Worm (Caenorhabditis elegans) whole organism, young adult: ENCODE measurements around the gene sid-2.

ENCODE experiments used
- B0261.1 ChIP-seq: sonication (generic microtip); optimal IDR thresholded peaks from 2 replicates; lab custom pipeline; 2016; ENCODE audit warnings: mild to moderate bottlenecking, missing genetic modification characterization, moderate library complexity, missing compliant biosample characterization
- ets-4 ChIP-seq: fragments of 200-800 bp; sonication (Bioruptor generic); optimal IDR thresholded peaks from 2 replicates; lab custom pipeline; 2018; ENCODE audit warnings: mild to moderate bottlenecking, missing genetic modification characterization, missing compliant biosample characterization
- nfya-1 ChIP-seq: sonication (generic microtip); optimal IDR thresholded peaks from 2 replicates; lab custom pipeline; 2017; ENCODE audit warnings: antibody characterized with exemption, missing compliant biosample characterization, missing genetic modification characterization, borderline replicate concordance; ENCODE audit not compliant: insufficient read depth

DNA sequence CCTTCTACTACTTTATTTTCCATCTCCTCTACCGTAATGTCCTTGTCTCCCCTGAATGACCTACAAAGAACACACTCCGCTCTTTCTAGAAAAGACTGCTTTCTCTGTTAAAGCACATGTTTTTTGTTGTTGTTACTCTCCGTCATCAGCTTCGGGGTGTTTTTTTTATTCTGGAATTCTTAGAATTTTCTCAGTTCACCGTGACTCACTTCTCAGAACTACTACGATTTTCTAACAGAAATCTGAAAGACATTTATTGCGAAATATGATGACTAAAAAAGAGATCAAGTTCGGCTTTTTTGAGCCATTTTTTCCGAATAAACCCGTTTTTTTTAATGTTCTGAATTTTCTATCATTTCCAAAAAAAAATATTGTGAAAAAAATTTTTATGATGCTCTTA, 37.0 kb downstream of the sid-2 start:
- TF ChIP-seq B0261.1 (tag; lab: Kevin White, UChicago), result no peak
- no peak for TF ChIP-seq nfya-1 (tag; lab: Kevin White, UChicago)
- no peak for TF ChIP-seq ets-4
